Fruit fly (Drosophila melanogaster): ENCODE data around the gene Rubicon.

Rubicon gene

DNA sequence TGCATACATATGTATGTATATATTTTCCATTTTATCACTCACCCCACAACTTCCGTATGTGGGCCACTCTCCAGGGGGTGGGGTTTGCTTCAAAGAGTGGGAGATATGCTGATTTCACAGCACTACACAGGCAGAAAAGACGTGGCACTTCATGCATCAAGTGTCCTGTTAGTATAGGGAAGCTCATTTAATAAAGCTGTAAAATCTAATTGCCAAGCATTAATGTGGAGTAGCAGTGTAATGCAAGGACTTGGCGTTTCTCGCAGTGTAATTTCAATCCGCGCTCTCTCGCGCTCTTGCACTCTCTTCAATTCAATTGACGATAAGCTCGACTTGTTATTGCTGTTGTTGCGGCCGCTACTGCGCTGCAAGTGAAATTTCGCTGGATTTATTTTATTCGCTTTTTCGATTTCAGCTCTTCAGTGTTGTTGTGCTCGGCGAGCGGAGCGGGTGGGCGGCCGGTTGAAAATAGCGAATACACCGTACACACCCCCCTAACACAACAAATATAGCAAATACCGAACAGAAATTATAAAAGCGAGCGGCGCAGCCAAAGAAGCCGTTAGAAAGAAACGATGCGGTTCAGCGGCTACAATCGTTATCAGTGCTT, 32.5 kb downstream of the Rubicon start, which contains the start of gene Hexo2 (continued):
- peak; percentile 66 for TF ChIP-seq Sry-δ (GFP tag; optimal IDR thresholded peaks at IDR 0.05)
- peak; percentile 92 to 94 for TF ChIP-seq Pdp1 (GFP tag; optimal IDR thresholded peaks at IDR 0.05)
- peak; percentile 62 for TF ChIP-seq zfh2 (GFP tag; optimal IDR thresholded peaks at IDR 0.05)
- TF ChIP-seq Hr3 (GFP tag; optimal IDR thresholded peaks at IDR 0.05): peak; percentile 92
- no peak for TF ChIP-seq tna (GFP tag; IDR thresholded peaks at IDR 0.05; ENCODE audit: partially characterized antibody)
- peak in 1 of 2 experiments; percentile 57 for TF ChIP-seq crp (GFP tag; optimal IDR thresholded peaks at IDR 0.05)
- TF ChIP-seq CG4707 (GFP tag; optimal IDR thresholded peaks at IDR 0.05): peak; percentile 86
- TF ChIP-seq CG11695 (GFP tag; IDR thresholded peaks at IDR 0.05): peak; percentile 91
- peak; percentile 93 for TF ChIP-seq ewg (GFP tag; optimal IDR thresholded peaks at IDR 0.05)
- peak; percentile 95 for TF ChIP-seq dysf (GFP tag; IDR thresholded peaks at IDR 0.05)
- TF ChIP-seq maf-S (GFP tag; optimal IDR thresholded peaks at IDR 0.05): peak; percentile 85
- peak; percentile 87 for TF ChIP-seq CG14710 (tag; optimal IDR thresholded peaks at IDR 0.05)
- TF ChIP-seq sim (GFP tag; IDR thresholded peaks at IDR 0.05): peak; percentile 93
- no peak for TF ChIP-seq CG7745 (tag; optimal IDR thresholded peaks at IDR 0.05)
- TF ChIP-seq CG3995 (GFP tag; optimal IDR thresholded peaks at IDR 0.05): peak; percentile 34
- peak; percentile 82 for TF ChIP-seq gsb (GFP tag; IDR thresholded peaks at IDR 0.05)
- peak; percentile 88 for TF ChIP-seq CG43689 (GFP tag; IDR thresholded peaks at IDR 0.05)
- TF ChIP-seq CkIIα-i1 (GFP tag; IDR thresholded peaks at IDR 0.05): peak; percentile 79; the same call in 1 of the 2 replicates
- TF ChIP-seq sd (tag; optimal IDR thresholded peaks at IDR 0.05): peak; percentile 44
- TF ChIP-seq fu2 (GFP tag; optimal IDR thresholded peaks at IDR 0.05): peak; percentile 79
- peak; percentile 92 for TF ChIP-seq ranshi (GFP tag; IDR thresholded peaks at IDR 0.05)
- TF ChIP-seq CG12071 (GFP tag; optimal IDR thresholded peaks at IDR 0.05): peak; percentile 94
- TF ChIP-seq CG5180 (GFP tag; optimal IDR thresholded peaks at IDR 0.05): peak; percentile 84
- TF ChIP-seq eyg (GFP tag; optimal IDR thresholded peaks at IDR 0.05): peak; percentile 88
- TF ChIP-seq run (tag; optimal IDR thresholded peaks at IDR 0.05): peak; percentile 80
- TF ChIP-seq Mrtf (GFP tag; IDR thresholded peaks at IDR 0.05): peak; percentile 95
- peak; percentile 96 to 97 for TF ChIP-seq chif (GFP tag; optimal IDR thresholded peaks at IDR 0.05)
- peak; percentile 94 for TF ChIP-seq lmd (GFP tag; IDR thresholded peaks at IDR 0.05)
- peak; percentile 97 for TF ChIP-seq Rx (GFP tag; IDR thresholded peaks at IDR 0.05)
- no peak for TF ChIP-seq Dll (GFP tag; IDR thresholded peaks at IDR 0.05; ENCODE audit: partially characterized antibody)
- TF ChIP-seq croc (GFP tag; conservative IDR thresholded peaks at IDR 0.05): peak; percentile 94
- TF ChIP-seq gem (tag; optimal IDR thresholded peaks at IDR 0.05): peak; percentile 93
- TF ChIP-seq kay (GFP tag; optimal IDR thresholded peaks at IDR 0.05): peak; percentile 86
- peak; percentile 92 for TF ChIP-seq seq (GFP tag; IDR thresholded peaks at IDR 0.05)
- TF ChIP-seq Hey (tag; optimal IDR thresholded peaks at IDR 0.05): peak; percentile 47
- TF ChIP-seq unpg (GFP tag; optimal IDR thresholded peaks at IDR 0.05): peak; percentile 92
- no peak for TF ChIP-seq Bgb (GFP tag; IDR thresholded peaks at IDR 0.05; ENCODE audit: partially characterized antibody)
- peak; percentile 92 for TF ChIP-seq Side (GFP tag; optimal IDR thresholded peaks at IDR 0.05)
- peak; percentile 90 for TF ChIP-seq lilli (GFP tag; optimal IDR thresholded peaks at IDR 0.05)
- peak; percentile 75; the same call in 1 of the 2 replicates for TF ChIP-seq CG8765 (GFP tag; IDR thresholded peaks at IDR 0.05)
- peak; percentile 88 for TF ChIP-seq CG17385 (GFP tag; optimal IDR thresholded peaks at IDR 0.05)
- TF ChIP-seq CG6765 (GFP tag; optimal IDR thresholded peaks at IDR 0.05): peak; percentile 53
- peak; percentile 89 for TF ChIP-seq CG3847 (GFP tag; IDR thresholded peaks at IDR 0.05)
- TF ChIP-seq grau (tag; optimal IDR thresholded peaks at IDR 0.05): peak; percentile 87
- no peak for TF ChIP-seq D (optimal IDR thresholded peaks at IDR 0.05)
- TF ChIP-seq D (GFP tag; optimal IDR thresholded peaks at IDR 0.05): peak; percentile 94
- TF ChIP-seq cad (GFP tag; optimal IDR thresholded peaks at IDR 0.05): no peak
- peak; percentile 69 for TF ChIP-seq HmgZ (tag; optimal IDR thresholded peaks at IDR 0.05)
- peak; percentile 94 for TF ChIP-seq Mes4 (GFP tag; optimal IDR thresholded peaks at IDR 0.05)
- peak; percentile 83 for TF ChIP-seq Meics (GFP tag; optimal IDR thresholded peaks at IDR 0.05)
